Fruit fly (Drosophila melanogaster) S2 (cell line): Measurements from ENCODE around the gene LSm7.

Source experiments
- CG8478 ChIP-seq: fragments of >200 bp; optimal IDR thresholded peaks from 2 replicates; lab custom pipeline; 2018
- CTCF ChIP-seq, 2 experiments: fragments of >200 bp; optimal IDR thresholded peaks; 2 replicates each; lab custom pipeline; 2018

- TF ChIP-seq CG8478 (lab: Kevin White, UChicago) (no peak), CTCF (optimal IDR thresholded peaks at IDR 0.05; lab: Kevin White, UChicago) (no peak)
Observed at dm6 chr2L:16703008-16703510, 39.8 kb downstream of the LSm7 start.
